Worm (Caenorhabditis elegans) whole organism, mixed stage, embryonic: ENCODE data around the gene R07E4.3.

ENCODE experiments used
- ceh-83 ChIP-seq: fragments of 200-800 bp; sonication (Bioruptor generic); optimal IDR thresholded peaks from 2 replicates; lab custom pipeline; 2018; ENCODE audit warnings: mild to moderate bottlenecking, missing genetic modification characterization, missing compliant biosample characterization
- hlh-1 ChIP-seq: fragments of 150-350 bp; optimal IDR thresholded peaks from 2 replicates; lab custom pipeline; 2014; ENCODE audit warnings: missing biosample characterization, missing genetic modification reagents, missing genetic modification characterization
- lsy-2 ChIP-seq: fragments of 150-350 bp; optimal IDR thresholded peaks from 2 replicates; lab custom pipeline; 2014; ENCODE audit warnings: missing biosample characterization, missing genetic modification characterization
- nhr-12 ChIP-seq: fragments of 150-350 bp; optimal IDR thresholded peaks from 2 replicates; lab custom pipeline; 2014; ENCODE audit warnings: missing biosample characterization, missing genetic modification characterization
- nhr-237 ChIP-seq: fragments of 150-350 bp; optimal IDR thresholded peaks from 2 replicates; lab custom pipeline; 2014; ENCODE audit warnings: missing biosample characterization, missing genetic modification characterization
- nhr-28 ChIP-seq: fragments of 150-350 bp; optimal IDR thresholded peaks from 2 replicates; lab custom pipeline; 2014; ENCODE audit warnings: missing biosample characterization, missing genetic modification characterization
- nhr-76 ChIP-seq: sonication (generic microtip); optimal IDR thresholded peaks from 2 replicates; lab custom pipeline; 2017; ENCODE audit warnings: missing biosample characterization, missing genetic modification characterization
- unc-39 ChIP-seq: fragments of 150-350 bp; optimal IDR thresholded peaks from 2 replicates; lab custom pipeline; 2014; ENCODE audit warnings: missing biosample characterization, missing genetic modification characterization
- unc-62 ChIP-seq: fragments of 150-350 bp; optimal IDR thresholded peaks from 2 replicates; lab custom pipeline; 2014; ENCODE audit warnings: missing biosample characterization, missing genetic modification reagents, missing genetic modification characterization

DNA sequence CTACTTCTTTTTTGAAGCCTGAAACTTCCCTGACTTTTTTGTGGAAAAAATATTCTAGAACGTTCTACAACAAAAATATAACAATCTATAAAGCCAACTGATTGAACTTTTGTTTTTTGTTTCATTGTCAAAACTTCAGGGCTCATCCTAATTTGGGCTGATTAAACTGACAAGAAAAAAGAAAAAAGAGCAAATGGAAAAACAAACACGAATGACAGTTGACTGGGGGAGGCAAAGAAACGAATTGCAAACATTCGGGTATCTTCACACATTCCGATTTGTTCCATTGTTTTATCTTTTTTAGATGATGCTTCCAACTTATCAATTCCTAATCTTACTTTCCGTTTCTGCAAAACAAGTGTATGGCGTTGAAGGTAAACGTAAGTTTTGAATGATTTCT is 17.8 kb upstream of the R07E4.3 start, which contains the start of gene C46F4.3:
- no peak for TF ChIP-seq hlh-1 (tag; lab: Kevin White, UChicago)
- no peak for TF ChIP-seq nhr-28 (tag; lab: Kevin White, UChicago)
- no peak for TF ChIP-seq unc-39 (tag; lab: Kevin White, UChicago)
- no peak for TF ChIP-seq nhr-12
- TF ChIP-seq nhr-237: no peak
- no peak for TF ChIP-seq nhr-76 (tag; lab: Kevin White, UChicago)
- no peak for TF ChIP-seq lsy-2 (tag; lab: Kevin White, UChicago)
- no peak for TF ChIP-seq unc-62
- TF ChIP-seq ceh-83 (GFP tag; lab: Kevin White, UChicago): no peak
